Worm (Caenorhabditis elegans) whole organism, mixed stage, embryonic: ENCODE measurements around the gene his-60.

Source experiments
- M03D4.4 ChIP-seq: sonication (generic microtip); optimal IDR thresholded peaks from 2 replicates; lab custom pipeline; 2017; ENCODE audit warnings: mild to moderate bottlenecking, missing genetic modification characterization, missing compliant biosample characterization
- blmp-1 ChIP-seq: fragments of 150-350 bp; optimal IDR thresholded peaks from 2 replicates; lab custom pipeline; 2014; ENCODE audit warnings: missing biosample characterization, missing genetic modification characterization
- ceh-39 ChIP-seq: fragments of 150-350 bp; optimal IDR thresholded peaks from 2 replicates; lab custom pipeline; 2014; ENCODE audit warnings: missing biosample characterization, missing genetic modification characterization
- ceh-43 ChIP-seq: fragments of 200-800 bp; sonication (Bioruptor generic); optimal IDR thresholded peaks from 2 replicates; lab custom pipeline; 2018; ENCODE audit warnings: mild to moderate bottlenecking, missing genetic modification characterization, moderate library complexity, missing compliant biosample characterization
- ceh-83 ChIP-seq: fragments of 200-800 bp; sonication (Bioruptor generic); optimal IDR thresholded peaks from 2 replicates; lab custom pipeline; 2018; ENCODE audit warnings: mild to moderate bottlenecking, missing genetic modification characterization, missing compliant biosample characterization
- ces-1 ChIP-seq: fragments of 150-350 bp; optimal IDR thresholded peaks from 2 replicates; lab custom pipeline; 2014; ENCODE audit warnings: missing biosample characterization, missing genetic modification reagents, missing genetic modification characterization
- cnd-1 ChIP-seq: fragments of 200-800 bp; sonication (Bioruptor generic); optimal IDR thresholded peaks from 2 replicates; lab custom pipeline; 2018; ENCODE audit warnings: mild to moderate bottlenecking, missing genetic modification characterization, missing compliant biosample characterization
- drap-1 ChIP-seq: fragments of 200-800 bp; sonication (Bioruptor generic); optimal IDR thresholded peaks from 3 replicates; lab custom pipeline; 2018; ENCODE audit warnings: mild to moderate bottlenecking, missing genetic modification characterization, missing compliant biosample characterization
- elt-1 ChIP-seq: sonication (generic microtip); optimal IDR thresholded peaks from 2 replicates; lab custom pipeline; 2017; ENCODE audit warnings: missing genetic modification characterization, mild to moderate bottlenecking, missing compliant biosample characterization, antibody characterized with exemption, moderate library complexity, borderline replicate concordance; ENCODE audit not compliant: insufficient read depth
- elt-3 ChIP-seq: fragments of 150-350 bp; optimal IDR thresholded peaks from 2 replicates; lab custom pipeline; 2014; ENCODE audit warnings: missing biosample characterization, missing genetic modification characterization
- flh-1 ChIP-seq: fragments of 200-800 bp; sonication (Bioruptor generic); optimal IDR thresholded peaks from 2 replicates; lab custom pipeline; 2018; ENCODE audit warnings: mild to moderate bottlenecking, missing genetic modification characterization, moderate library complexity, missing compliant biosample characterization
- ham-2 ChIP-seq: fragments of 200-800 bp; sonication (Bioruptor generic); optimal IDR thresholded peaks from 2 replicates; lab custom pipeline; 2018; ENCODE audit warnings: mild to moderate bottlenecking, missing genetic modification characterization, missing compliant biosample characterization
- hlh-1 ChIP-seq: fragments of 150-350 bp; optimal IDR thresholded peaks from 2 replicates; lab custom pipeline; 2014; ENCODE audit warnings: missing biosample characterization, missing genetic modification reagents, missing genetic modification characterization
- lin-13 ChIP-seq: fragments of 150-350 bp; optimal IDR thresholded peaks from 2 replicates; lab custom pipeline; 2014; ENCODE audit warnings: missing biosample characterization, missing genetic modification characterization
- lin-32 ChIP-seq: fragments of 200-800 bp; sonication (Bioruptor generic); optimal IDR thresholded peaks from 2 replicates; lab custom pipeline; 2018; ENCODE audit warnings: mild to moderate bottlenecking, missing genetic modification characterization, missing compliant biosample characterization
- lsy-2 ChIP-seq: fragments of 150-350 bp; optimal IDR thresholded peaks from 2 replicates; lab custom pipeline; 2014; ENCODE audit warnings: missing biosample characterization, missing genetic modification characterization
- mab-5 ChIP-seq: fragments of 150-350 bp; optimal IDR thresholded peaks from 2 replicates; lab custom pipeline; 2014; ENCODE audit warnings: missing biosample characterization, missing genetic modification characterization
- mep-1 ChIP-seq: fragments of 150-350 bp; optimal IDR thresholded peaks from 2 replicates; lab custom pipeline; 2017; ENCODE audit warnings: missing biosample characterization, missing genetic modification reagents, missing genetic modification characterization, inconsistent platforms
- mls-2 ChIP-seq: sonication (generic microtip); optimal IDR thresholded peaks from 2 replicates; lab custom pipeline; 2016; ENCODE audit warnings: mild to moderate bottlenecking, missing genetic modification characterization, moderate library complexity, missing compliant biosample characterization
- nhr-12 ChIP-seq: fragments of 150-350 bp; optimal IDR thresholded peaks from 2 replicates; lab custom pipeline; 2014; ENCODE audit warnings: missing biosample characterization, missing genetic modification characterization
- nhr-2 ChIP-seq: fragments of 150-350 bp; optimal IDR thresholded peaks from 2 replicates; lab custom pipeline; 2014; ENCODE audit warnings: missing biosample characterization, missing genetic modification characterization
- nhr-237 ChIP-seq: fragments of 150-350 bp; optimal IDR thresholded peaks from 2 replicates; lab custom pipeline; 2014; ENCODE audit warnings: missing biosample characterization, missing genetic modification characterization
- nhr-28 ChIP-seq: fragments of 150-350 bp; optimal IDR thresholded peaks from 2 replicates; lab custom pipeline; 2014; ENCODE audit warnings: missing biosample characterization, missing genetic modification characterization
- pha-4 ChIP-seq: fragments of 150-350 bp; optimal IDR thresholded peaks from 2 replicates; lab custom pipeline; 2018; ENCODE audit warnings: missing biosample characterization, missing genetic modification reagents, missing genetic modification characterization
- sem-2 ChIP-seq: fragments of 200-800 bp; sonication (Bioruptor generic); optimal IDR thresholded peaks from 2 replicates; lab custom pipeline; 2018; ENCODE audit warnings: mild to moderate bottlenecking, missing genetic modification characterization, missing compliant biosample characterization
- snpc-4 ChIP-seq: fragments of 150-350 bp; optimal IDR thresholded peaks from 2 replicates; lab custom pipeline; 2014; ENCODE audit warnings: missing biosample characterization, missing genetic modification characterization
- sptf-1 ChIP-seq: sonication (generic microtip); optimal IDR thresholded peaks from 2 replicates; lab custom pipeline; 2017; ENCODE audit warnings: mild to moderate bottlenecking, missing genetic modification characterization, moderate library complexity, missing compliant biosample characterization
- tbx-8 ChIP-seq: fragments of 200-800 bp; sonication (Bioruptor generic); optimal IDR thresholded peaks from 2 replicates; lab custom pipeline; 2018; ENCODE audit warnings: mild to moderate bottlenecking, missing genetic modification characterization, moderate library complexity, missing compliant biosample characterization
- unc-120 ChIP-seq: sonication (generic microtip); optimal IDR thresholded peaks from 2 replicates; lab custom pipeline; 2017; ENCODE audit warnings: missing genetic modification characterization, missing compliant biosample characterization; ENCODE audit not compliant: poor library complexity, severe bottlenecking
- unc-39 ChIP-seq: fragments of 150-350 bp; optimal IDR thresholded peaks from 2 replicates; lab custom pipeline; 2014; ENCODE audit warnings: missing biosample characterization, missing genetic modification characterization
- unc-62 ChIP-seq: fragments of 150-350 bp; optimal IDR thresholded peaks from 2 replicates; lab custom pipeline; 2014; ENCODE audit warnings: missing biosample characterization, missing genetic modification reagents, missing genetic modification characterization
- zip-8 ChIP-seq: fragments of 150-350 bp; optimal IDR thresholded peaks from 2 replicates; lab custom pipeline; 2014; ENCODE audit warnings: missing biosample characterization, missing genetic modification characterization
- ztf-11 ChIP-seq: fragments of 150-350 bp; optimal IDR thresholded peaks from 2 replicates; lab custom pipeline; 2014; ENCODE audit warnings: missing biosample characterization, missing genetic modification characterization

The his-60 gene

ce11 chrIV:7487554-7488456 is at the start of gene his-60, which contains the start of gene his-59:
TSS of gene his-60 (minus strand) at chrIV:7487992.
TSS of gene his-59 (plus strand) at chrIV:7488249.
- TF ChIP-seq lin-13 (tag; lab: Kevin White, UChicago): peak; percentile 97
- TF ChIP-seq tbx-8 (GFP tag; lab: Kevin White, UChicago): peak; percentile 26
- no peak for TF ChIP-seq elt-3 (tag; lab: Kevin White, UChicago)
- peak; percentile 6 for TF ChIP-seq ces-1
- TF ChIP-seq cnd-1: peak; percentile 92
- no peak for TF ChIP-seq blmp-1 (tag; lab: Kevin White, UChicago)
- no peak for TF ChIP-seq snpc-4 (tag; lab: Kevin White, UChicago)
- peak; percentile 83 for TF ChIP-seq ceh-83 (GFP tag; lab: Kevin White, UChicago)
- TF ChIP-seq mep-1: peak; percentile 70
- no peak for TF ChIP-seq nhr-237 (tag; lab: Kevin White, UChicago)
- TF ChIP-seq lsy-2 (tag; lab: Kevin White, UChicago): peak; percentile 24
- TF ChIP-seq nhr-12 (tag; lab: Kevin White, UChicago): peak; percentile 53
- peak; percentile 48 for TF ChIP-seq ceh-43 (GFP tag; lab: Kevin White, UChicago)
- TF ChIP-seq mls-2 (tag; lab: Kevin White, UChicago): peak; percentile 52
- peak; percentile 24 for TF ChIP-seq unc-39 (tag; lab: Kevin White, UChicago)
- peak; percentile 44 for TF ChIP-seq sptf-1 (tag; lab: Kevin White, UChicago)
- TF ChIP-seq unc-120: no peak
- TF ChIP-seq ceh-39 (tag; lab: Kevin White, UChicago): peak; percentile 80
- no peak for TF ChIP-seq ham-2 (GFP tag; lab: Kevin White, UChicago)
- TF ChIP-seq mab-5: no peak
- peak; percentile 25 for TF ChIP-seq unc-62 (GFP tag; lab: Kevin White, UChicago)
- TF ChIP-seq nhr-2: peak; percentile 51
- peak; percentile 93 for TF ChIP-seq ztf-11 (tag; lab: Kevin White, UChicago)
- TF ChIP-seq M03D4.4: peak; percentile 77
- peak; percentile 84 for TF ChIP-seq lin-32
- peak; percentile 88 for TF ChIP-seq pha-4
- no peak for TF ChIP-seq elt-1 (tag; lab: Kevin White, UChicago)
- peak; percentile 63 for TF ChIP-seq drap-1
- TF ChIP-seq nhr-28 (tag; lab: Kevin White, UChicago): no peak
- no peak for TF ChIP-seq hlh-1
- peak; percentile 63 for TF ChIP-seq sem-2 (GFP tag; lab: Kevin White, UChicago)

DNA sequence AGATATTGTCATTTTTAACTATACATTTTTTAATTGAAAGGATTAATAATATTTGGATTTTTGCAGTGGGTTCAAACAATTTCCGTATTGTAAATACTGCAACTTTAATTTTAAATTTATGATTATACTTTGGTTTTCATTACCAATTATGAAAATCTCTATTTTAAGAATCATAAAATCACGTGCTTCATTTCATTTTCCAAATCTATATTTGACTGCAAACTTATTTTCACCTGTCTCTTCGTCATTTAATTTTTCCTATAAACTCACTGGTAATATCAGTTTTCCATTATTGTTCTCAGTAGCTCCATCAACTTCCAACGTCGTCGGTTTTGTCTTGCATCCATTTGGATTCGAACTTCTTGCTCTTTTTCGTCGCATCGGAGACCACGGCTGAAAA is 44.6 kb upstream of the his-60 start, which contains the start of gene R05G6.1:
TSS of gene R05G6.1 (plus strand) at position 301 of the 400 bp plus-strand sequence.
- no peak for TF ChIP-seq ztf-11 (tag; lab: Kevin White, UChicago)
- TF ChIP-seq elt-1 (tag; lab: Kevin White, UChicago): no peak
- no peak for TF ChIP-seq ceh-39 (tag; lab: Kevin White, UChicago)
- no peak for TF ChIP-seq cnd-1
- no peak for TF ChIP-seq unc-120
- TF ChIP-seq mls-2 (tag; lab: Kevin White, UChicago): no peak
- TF ChIP-seq snpc-4 (tag; lab: Kevin White, UChicago): no peak
- TF ChIP-seq ham-2 (GFP tag; lab: Kevin White, UChicago): no peak
- TF ChIP-seq zip-8 (tag; lab: Kevin White, UChicago): no peak
- TF ChIP-seq sem-2 (GFP tag; lab: Kevin White, UChicago): no peak
- no peak for TF ChIP-seq ces-1
- no peak for TF ChIP-seq mep-1
- no peak for TF ChIP-seq elt-3 (tag; lab: Kevin White, UChicago)
- no peak for TF ChIP-seq nhr-2
- TF ChIP-seq lin-13 (tag; lab: Kevin White, UChicago): no peak

- TF ChIP-seq lin-32 (no peak), ceh-43 (GFP tag; lab: Kevin White, UChicago) (no peak), sem-2 (GFP tag; lab: Kevin White, UChicago) (no peak), lin-13 (tag; lab: Kevin White, UChicago) (no peak), flh-1 (GFP tag; lab: Kevin White, UChicago) (no peak), hlh-1 (no peak), nhr-2 (no peak), unc-120 (no peak), M03D4.4 (no peak), ceh-83 (GFP tag; lab: Kevin White, UChicago) (no peak)
These were observed 42.7 kb upstream of the his-60 start for ce11 chrIV:7530226-7531070.
